Worm (Caenorhabditis elegans) whole organism, L4/young adult: ENCODE data around the gene sru-45.

Source experiments
- W03F9.2 ChIP-seq: fragments of 150-350 bp; optimal IDR thresholded peaks from 2 replicates; lab custom pipeline; 2014; ENCODE audit warnings: missing biosample characterization, missing genetic modification characterization
- dao-5 ChIP-seq: sonication (generic microtip); optimal IDR thresholded peaks from 2 replicates; lab custom pipeline; 2016; ENCODE audit warnings: missing genotype, missing genetic modification characterization, moderate library complexity, missing compliant biosample characterization
- him-1 ChIP-seq: sonication (generic microtip); optimal IDR thresholded peaks from 2 replicates; lab custom pipeline; 2016; ENCODE audit warnings: missing genotype, missing genetic modification reagents, missing genetic modification characterization, missing compliant biosample characterization

ce11 chrV:16582973-16583372, 17.2 kb downstream of the sru-45 start, which contains the start of gene str-150:
- TF ChIP-seq W03F9.2 (tag; lab: Kevin White, UChicago) (no peak), him-1 (tag; lab: Kevin White, UChicago) (no peak), dao-5 (tag; lab: Kevin White, UChicago) (no peak)
